Fruit fly (Drosophila melanogaster): ENCODE measurements around the gene CG32816.

CG32816 gene

DNA sequence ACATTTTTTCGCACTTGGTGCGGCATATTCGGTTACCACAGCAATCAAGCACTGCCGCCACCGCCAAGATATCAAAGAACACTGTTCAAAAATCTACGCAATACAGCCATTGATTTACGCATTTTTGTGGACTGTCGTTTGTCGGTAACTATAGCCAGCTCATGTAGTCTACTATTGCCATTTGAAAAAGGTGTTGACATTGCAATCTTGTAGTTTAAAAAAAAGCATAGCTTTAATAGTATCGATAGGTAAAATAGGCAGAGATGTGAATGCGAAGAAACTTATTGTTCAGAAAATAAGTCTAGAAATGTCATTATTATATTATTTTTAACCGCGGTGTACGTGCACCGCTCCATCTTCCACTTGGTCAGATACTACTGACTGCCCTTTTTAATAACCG is 64.2 kb downstream of the CG32816 start:
- no peak for TF ChIP-seq usp (GFP tag; optimal IDR thresholded peaks at IDR 0.05)
- TF ChIP-seq Dll (optimal IDR thresholded peaks at IDR 0.05) = no peak
- no peak for TF ChIP-seq EcR (GFP tag; optimal IDR thresholded peaks at IDR 0.05)
- no peak for TF ChIP-seq CG8478 (optimal IDR thresholded peaks at IDR 0.05)
- TF ChIP-seq pan (optimal IDR thresholded peaks at IDR 0.05) = no peak
- TF ChIP-seq psq (optimal IDR thresholded peaks at IDR 0.05) = no peak

DNA sequence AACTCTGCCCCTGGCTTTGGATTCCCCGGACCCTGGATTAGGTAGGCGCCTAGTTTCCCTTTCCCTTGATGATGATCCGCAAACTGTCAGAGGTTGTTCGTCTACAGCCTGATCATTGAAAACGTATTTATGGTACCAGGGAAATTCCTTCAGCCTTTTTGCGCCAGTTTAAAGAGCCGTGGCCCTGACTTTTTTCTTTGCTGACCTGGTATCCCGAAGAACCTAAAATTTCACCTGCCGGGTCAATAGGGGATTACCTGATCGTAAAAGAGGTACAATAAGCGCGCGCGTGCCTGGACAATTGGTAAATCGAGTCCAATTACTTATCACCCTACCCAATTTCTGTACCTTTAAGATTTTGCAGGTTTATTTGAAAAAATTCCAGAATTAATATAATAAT is 70.8 kb downstream of the CG32816 start:
- TF ChIP-seq CG8478 (optimal IDR thresholded peaks at IDR 0.05) = no peak
- no peak for TF ChIP-seq psq (optimal IDR thresholded peaks at IDR 0.05)
- TF ChIP-seq pan (optimal IDR thresholded peaks at IDR 0.05) = no peak
- TF ChIP-seq Dll (optimal IDR thresholded peaks at IDR 0.05) = no peak
- no peak for TF ChIP-seq usp (GFP tag; optimal IDR thresholded peaks at IDR 0.05)
- TF ChIP-seq EcR (GFP tag; optimal IDR thresholded peaks at IDR 0.05) = no peak

DNA sequence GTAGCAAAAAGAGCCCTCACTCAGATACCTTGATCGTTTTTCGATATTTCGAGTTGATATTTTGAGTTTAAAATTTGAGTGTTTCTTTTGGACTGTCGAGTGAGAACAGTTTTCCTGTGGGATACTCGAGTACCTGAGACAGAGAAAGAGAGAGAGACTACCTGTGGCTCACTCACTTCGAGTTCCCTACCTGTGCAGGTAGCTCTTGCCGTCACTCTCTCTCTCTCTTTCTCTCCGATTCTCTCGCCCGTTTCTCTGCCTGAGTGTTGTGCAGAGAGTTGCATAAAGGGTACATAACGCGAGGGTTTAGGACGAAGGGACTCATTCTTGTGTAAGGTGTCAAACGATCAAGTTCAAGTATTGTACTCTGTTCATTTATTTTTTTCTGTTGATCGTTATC is 74.8 kb downstream of the CG32816 start, which contains the start of gene sc:
Gene sc, plus strand, starts transcription at position 315 of the 400 bp plus-strand sequence.
- no peak for TF ChIP-seq psq (optimal IDR thresholded peaks at IDR 0.05)
- TF ChIP-seq usp (GFP tag; optimal IDR thresholded peaks at IDR 0.05) = no peak
- TF ChIP-seq Dll (optimal IDR thresholded peaks at IDR 0.05) = no peak
- TF ChIP-seq CG8478 (optimal IDR thresholded peaks at IDR 0.05) = no peak
- no peak for TF ChIP-seq pan (optimal IDR thresholded peaks at IDR 0.05)
- TF ChIP-seq EcR (GFP tag; optimal IDR thresholded peaks at IDR 0.05) = no peak

DNA sequence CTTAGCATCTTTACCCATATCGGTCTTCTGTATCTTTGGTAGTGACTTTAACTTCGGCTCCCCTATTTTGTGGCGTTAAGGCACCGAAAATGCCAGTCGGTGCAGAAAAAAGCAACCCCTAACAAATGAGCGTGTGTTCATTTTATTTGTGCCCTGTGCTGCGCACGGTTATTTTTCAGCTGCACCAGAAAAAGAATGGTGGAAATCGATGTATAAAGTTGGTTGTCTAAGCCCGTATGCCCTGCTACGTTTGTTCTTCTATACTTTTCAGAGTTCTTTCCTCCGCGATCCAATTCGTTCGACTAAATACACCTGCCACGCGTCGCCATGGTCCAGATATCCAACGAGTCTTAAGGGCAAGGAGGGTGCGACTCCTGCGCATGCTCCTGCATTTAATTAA is 77.5 kb downstream of the CG32816 start:
- no peak for TF ChIP-seq EcR (GFP tag; optimal IDR thresholded peaks at IDR 0.05)
- TF ChIP-seq Dll (optimal IDR thresholded peaks at IDR 0.05) = no peak
- no peak for TF ChIP-seq psq (optimal IDR thresholded peaks at IDR 0.05)
- TF ChIP-seq CG8478 (optimal IDR thresholded peaks at IDR 0.05) = no peak
- no peak for TF ChIP-seq pan (optimal IDR thresholded peaks at IDR 0.05)
- TF ChIP-seq usp (GFP tag; optimal IDR thresholded peaks at IDR 0.05) = no peak

DNA sequence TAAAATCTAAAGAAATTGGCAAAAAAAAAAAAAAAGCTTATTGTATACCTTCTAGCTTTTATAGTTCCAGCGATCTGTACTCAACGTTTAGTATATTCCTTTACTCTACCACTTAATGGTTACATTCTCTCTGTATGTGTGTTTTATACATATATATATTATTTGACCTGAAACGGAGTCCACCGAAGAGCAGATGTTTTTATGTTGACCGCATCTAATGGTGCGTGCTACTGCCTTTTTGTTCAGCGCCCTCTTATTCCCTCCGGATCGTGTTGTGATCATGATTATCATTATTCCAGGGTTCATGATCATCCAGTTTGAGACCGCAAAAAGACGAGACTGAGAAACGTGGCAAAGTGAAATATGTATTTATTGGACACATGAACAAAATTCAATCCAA is 78.3 kb downstream of the CG32816 start:
- TF ChIP-seq usp (GFP tag; optimal IDR thresholded peaks at IDR 0.05) = no peak
- no peak for TF ChIP-seq psq (optimal IDR thresholded peaks at IDR 0.05)
- TF ChIP-seq Dll (optimal IDR thresholded peaks at IDR 0.05) = no peak
- no peak for TF ChIP-seq CG8478 (optimal IDR thresholded peaks at IDR 0.05)
- TF ChIP-seq EcR (GFP tag; optimal IDR thresholded peaks at IDR 0.05) = no peak
- no peak for TF ChIP-seq pan (optimal IDR thresholded peaks at IDR 0.05)

DNA sequence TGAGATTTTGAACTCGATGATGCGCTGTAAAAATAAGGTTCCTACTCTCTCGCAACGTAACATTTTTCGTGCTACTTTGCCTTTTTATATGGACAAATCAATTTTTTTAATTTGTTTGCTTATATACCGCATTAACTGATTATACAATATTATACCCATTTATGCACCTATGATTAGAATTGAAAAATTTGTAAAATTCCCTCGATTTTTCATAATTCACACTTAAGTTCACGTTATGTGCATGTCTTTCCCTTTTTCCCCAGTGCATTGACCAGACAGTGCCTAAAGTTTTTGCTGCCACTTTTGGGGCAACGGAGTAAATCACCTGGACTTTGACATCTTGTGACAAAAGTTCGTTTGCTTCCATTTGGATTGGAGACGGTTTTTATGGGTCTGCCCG is 80.1 kb downstream of the CG32816 start:
- TF ChIP-seq EcR (GFP tag; optimal IDR thresholded peaks at IDR 0.05) = no peak
- TF ChIP-seq usp (GFP tag; optimal IDR thresholded peaks at IDR 0.05) = no peak
- no peak for TF ChIP-seq psq (optimal IDR thresholded peaks at IDR 0.05)
- no peak for TF ChIP-seq pan (optimal IDR thresholded peaks at IDR 0.05)
- no peak for TF ChIP-seq CG8478 (optimal IDR thresholded peaks at IDR 0.05)
- TF ChIP-seq Dll (optimal IDR thresholded peaks at IDR 0.05) = no peak

DNA sequence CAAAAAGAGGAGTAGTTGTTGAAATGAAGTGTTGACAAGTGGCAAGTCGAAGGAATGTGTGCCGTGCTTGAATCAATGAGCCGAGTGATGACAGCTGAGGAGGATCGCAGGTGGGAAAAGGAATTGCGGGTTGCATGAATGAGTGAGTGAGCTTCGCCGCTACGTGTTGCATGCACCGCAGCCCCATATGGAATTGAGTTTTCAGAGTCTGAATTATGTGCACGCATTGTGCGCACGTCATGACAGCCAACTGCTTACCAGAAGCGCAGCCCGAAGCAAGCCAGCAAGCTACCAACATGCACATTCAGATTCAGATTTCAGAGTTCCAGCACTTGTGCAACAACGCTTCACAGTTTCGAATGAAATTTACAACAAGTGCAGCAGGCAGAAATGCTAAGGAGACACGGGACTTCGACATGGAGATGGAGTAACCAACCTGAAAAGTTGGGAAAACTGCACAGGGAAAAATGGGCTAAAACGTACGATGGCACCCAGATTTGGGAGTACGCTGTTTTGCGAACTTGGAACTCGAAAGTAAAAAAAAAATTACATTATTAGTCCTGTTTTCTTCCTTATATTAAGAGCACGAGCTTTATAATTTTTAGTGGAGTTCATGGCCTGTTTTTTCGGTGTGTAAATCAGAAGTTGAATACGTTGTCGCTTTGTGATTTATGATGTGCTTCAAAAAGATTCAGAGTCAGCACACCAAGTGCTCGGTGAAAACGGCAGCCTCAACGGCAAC is 84.6 kb downstream of the CG32816 start:
- TF ChIP-seq CG8478 (optimal IDR thresholded peaks at IDR 0.05) (no peak), pan (optimal IDR thresholded peaks at IDR 0.05) (no peak), Dll (optimal IDR thresholded peaks at IDR 0.05) (no peak), EcR (GFP tag; optimal IDR thresholded peaks at IDR 0.05) (no peak), usp (GFP tag; optimal IDR thresholded peaks at IDR 0.05) (no peak), psq (optimal IDR thresholded peaks at IDR 0.05) (no peak)

DNA sequence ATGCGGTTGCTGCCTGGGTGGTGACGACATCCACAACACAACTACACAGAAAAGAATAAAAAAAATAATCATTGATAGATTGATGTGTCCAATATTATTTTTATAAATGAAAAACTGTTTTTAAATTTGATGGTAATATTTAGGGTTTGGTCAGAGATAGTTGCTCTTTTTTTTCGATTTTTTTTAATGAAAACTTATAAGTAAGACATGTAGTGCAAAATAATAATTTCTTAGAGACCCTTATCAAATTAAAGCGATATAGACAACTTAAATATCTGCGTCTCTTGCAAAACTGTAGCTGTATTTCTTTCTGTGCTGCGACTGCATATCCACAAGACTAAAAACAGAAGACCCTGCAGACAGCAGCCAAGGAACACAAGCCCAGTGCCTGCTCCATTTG is 91.0 kb downstream of the CG32816 start:
- no peak for TF ChIP-seq Dll (optimal IDR thresholded peaks at IDR 0.05)
- TF ChIP-seq usp (GFP tag; optimal IDR thresholded peaks at IDR 0.05) = no peak
- no peak for TF ChIP-seq CG8478 (optimal IDR thresholded peaks at IDR 0.05)
- TF ChIP-seq EcR (GFP tag; optimal IDR thresholded peaks at IDR 0.05) = no peak
- no peak for TF ChIP-seq pan (optimal IDR thresholded peaks at IDR 0.05)
- TF ChIP-seq psq (optimal IDR thresholded peaks at IDR 0.05) = no peak

DNA sequence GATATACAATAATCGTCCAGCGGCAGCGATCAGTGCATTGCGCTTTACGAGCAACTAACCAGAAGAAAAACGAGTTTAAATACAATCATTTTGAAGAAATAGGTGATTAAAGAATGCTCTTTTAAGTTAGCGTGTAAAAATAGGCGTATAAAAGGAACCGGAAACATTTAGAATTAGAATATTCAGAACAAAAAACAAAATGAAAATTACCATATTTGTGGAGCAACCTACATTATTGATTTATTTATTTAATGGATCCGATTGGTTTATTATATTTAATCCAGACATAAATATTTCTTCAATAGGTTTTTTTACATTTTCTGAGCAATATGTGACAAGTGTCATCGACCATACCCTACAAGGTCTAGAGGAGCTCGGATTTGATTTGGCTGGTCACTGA is 92.2 kb downstream of the CG32816 start:
- no peak for TF ChIP-seq psq (optimal IDR thresholded peaks at IDR 0.05)
- TF ChIP-seq CG8478 (optimal IDR thresholded peaks at IDR 0.05) = no peak
- no peak for TF ChIP-seq pan (optimal IDR thresholded peaks at IDR 0.05)
- no peak for TF ChIP-seq EcR (GFP tag; optimal IDR thresholded peaks at IDR 0.05)
- TF ChIP-seq Dll (optimal IDR thresholded peaks at IDR 0.05) = no peak
- no peak for TF ChIP-seq usp (GFP tag; optimal IDR thresholded peaks at IDR 0.05)

DNA sequence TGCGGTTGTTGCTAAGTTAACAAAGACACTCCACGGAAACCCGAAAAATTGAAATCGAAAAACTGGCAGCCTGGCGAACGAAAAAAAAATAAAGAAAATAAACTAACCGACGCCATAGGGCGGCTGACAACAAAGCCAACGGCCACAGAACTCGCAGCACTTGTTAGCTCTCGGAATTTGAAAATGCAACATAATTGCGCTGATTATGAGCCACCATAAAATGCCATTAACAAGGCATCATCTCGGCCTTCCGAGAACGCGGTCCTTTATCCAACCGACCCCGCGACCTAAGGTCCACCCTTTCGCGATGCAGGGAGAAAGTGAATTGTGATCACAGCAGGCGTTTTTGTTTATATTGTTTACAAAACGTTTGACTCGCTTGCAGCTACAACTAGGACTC is 93.1 kb downstream of the CG32816 start:
- TF ChIP-seq Dll (optimal IDR thresholded peaks at IDR 0.05) = no peak

DNA sequence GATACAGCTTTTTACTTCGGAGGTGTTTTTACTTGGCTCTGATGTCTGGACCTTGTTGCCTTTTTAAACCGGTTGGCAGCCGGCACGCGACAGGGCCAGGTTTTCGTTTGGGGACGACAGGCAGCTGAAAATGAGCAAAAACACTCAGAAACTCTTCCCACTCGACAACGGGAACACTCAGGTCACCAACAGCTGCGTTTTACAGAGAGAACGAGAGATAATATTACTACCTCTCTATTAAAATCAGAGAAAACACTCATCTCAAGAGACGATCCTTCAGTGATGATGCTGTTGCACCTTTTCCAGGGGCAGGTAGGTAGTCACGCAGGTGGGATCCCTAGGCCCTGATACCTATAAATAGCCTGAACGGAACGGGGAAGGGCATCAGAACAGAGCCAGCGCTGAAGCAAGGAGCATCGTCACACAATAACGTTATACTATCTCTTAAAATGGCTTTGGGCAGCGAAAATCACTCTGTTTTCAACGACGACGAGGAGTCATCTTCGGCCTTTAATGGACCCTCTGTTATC is 100.8 kb downstream of the CG32816 start, which contains the start of gene ac:
Gene ac, plus strand, starts transcription at position 387 of the 530 bp plus-strand sequence.
- no peak for TF ChIP-seq Dll (optimal IDR thresholded peaks at IDR 0.05)

DNA sequence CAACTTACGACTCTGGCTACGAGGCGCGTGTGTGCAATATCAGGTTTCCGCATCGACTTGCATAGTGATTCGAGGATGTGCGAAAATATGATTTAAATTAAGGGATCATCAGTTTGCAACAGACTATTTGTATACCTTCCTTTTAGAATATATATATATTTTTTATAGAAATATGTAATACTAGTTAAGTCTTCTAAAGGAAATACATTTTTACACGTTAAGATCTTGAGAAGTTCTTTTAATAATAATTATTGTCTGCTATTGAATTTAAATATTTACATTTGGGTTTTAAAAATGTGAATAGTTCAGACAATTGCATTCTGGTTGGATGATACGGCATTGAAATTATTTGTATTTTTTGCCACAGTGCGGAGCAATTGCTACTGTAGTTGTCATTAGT is 103.7 kb downstream of the CG32816 start:
- TF ChIP-seq Dll (optimal IDR thresholded peaks at IDR 0.05) (no peak), usp (GFP tag; optimal IDR thresholded peaks at IDR 0.05) (no peak), pan (optimal IDR thresholded peaks at IDR 0.05) (no peak), EcR (GFP tag; optimal IDR thresholded peaks at IDR 0.05) (no peak), psq (optimal IDR thresholded peaks at IDR 0.05) (no peak), CG8478 (optimal IDR thresholded peaks at IDR 0.05) (no peak)

DNA sequence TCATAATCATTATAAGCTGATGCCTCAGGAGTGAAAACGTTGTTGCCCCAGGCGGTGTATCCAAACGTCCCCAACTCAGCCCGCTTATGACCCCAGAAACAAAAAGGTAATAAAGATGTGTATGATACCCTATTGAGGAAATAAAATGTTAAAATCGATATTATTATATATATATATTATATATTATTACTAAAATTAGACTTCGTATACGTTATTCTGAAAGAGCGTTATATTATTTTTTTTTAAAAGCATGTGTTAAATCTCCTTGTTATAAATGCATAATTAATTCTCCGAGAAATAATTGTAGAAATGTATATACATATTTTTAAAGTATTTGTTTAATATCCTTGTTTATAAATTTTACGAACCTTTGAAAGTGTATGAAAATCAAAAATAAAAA is 106.5 kb downstream of the CG32816 start:
- no peak for TF ChIP-seq Dll (optimal IDR thresholded peaks at IDR 0.05)
- no peak for TF ChIP-seq psq (optimal IDR thresholded peaks at IDR 0.05)
- TF ChIP-seq usp (GFP tag; optimal IDR thresholded peaks at IDR 0.05) = no peak
- no peak for TF ChIP-seq CG8478 (optimal IDR thresholded peaks at IDR 0.05)
- TF ChIP-seq pan (optimal IDR thresholded peaks at IDR 0.05) = no peak
